Worm (Caenorhabditis elegans) whole organism, L1 larva: ENCODE data around the gene Y73B6BL.23.
A peak's percentile ranks its signal among the peaks of the same experiment; 100 is the strongest.

Source experiments
- Y116A8C.19 ChIP-seq: sonication (generic microtip); optimal IDR thresholded peaks from 2 replicates; lab custom pipeline; 2016; ENCODE audit warnings: missing compliant biosample characterization, missing genetic modification characterization, borderline replicate concordance
- alr-1 ChIP-seq: fragments of 200-800 bp; sonication (Bioruptor generic); optimal IDR thresholded peaks from 2 replicates; lab custom pipeline; 2018; ENCODE audit warnings: borderline replicate concordance, mild to moderate bottlenecking, missing genetic modification characterization, missing compliant biosample characterization
- aly-2 ChIP-seq: fragments of 150-350 bp; optimal IDR thresholded peaks from 2 replicates; lab custom pipeline; 2014; ENCODE audit warnings: missing biosample characterization, missing genetic modification characterization
- ama-1 ChIP-seq: fragments of 150-350 bp; optimal IDR thresholded peaks from 2 replicates; lab custom pipeline; 2014
- blmp-1 ChIP-seq: fragments of 150-350 bp; optimal IDR thresholded peaks from 2 replicates; lab custom pipeline; 2014; ENCODE audit warnings: missing biosample characterization, missing genetic modification characterization
- ceh-63 ChIP-seq: fragments of 200-800 bp; sonication (Bioruptor generic); optimal IDR thresholded peaks from 2 replicates; lab custom pipeline; 2018; ENCODE audit warnings: mild to moderate bottlenecking, missing genetic modification characterization, missing compliant biosample characterization
- ceh-90 ChIP-seq: sonication (generic microtip); optimal IDR thresholded peaks from 2 replicates; lab custom pipeline; 2016; ENCODE audit warnings: missing genetic modification characterization, missing compliant biosample characterization
- ces-1 ChIP-seq: fragments of 150-350 bp; optimal IDR thresholded peaks from 2 replicates; lab custom pipeline; 2014; ENCODE audit warnings: missing biosample characterization, missing genetic modification reagents, missing genetic modification characterization
- dsc-1 ChIP-seq: sonication (generic microtip); optimal IDR thresholded peaks from 2 replicates; lab custom pipeline; 2016; ENCODE audit warnings: mild to moderate bottlenecking, missing genetic modification characterization, missing compliant biosample characterization
- efl-1 ChIP-seq, 4 experiments: fragments of 150-350 bp; optimal IDR thresholded peaks in 3 of 4; peaks in 1 of 4; 1 replicate in 1 of 4; 2 replicates in 3 of 4; lab custom pipeline; 2014; ENCODE audit warnings: missing biosample characterization in 2 of 4, missing genetic modification characterization in 2 of 4, missing genetic modification reagents in 2 of 4
- egl-13 ChIP-seq: sonication (generic microtip); optimal IDR thresholded peaks from 2 replicates; lab custom pipeline; 2016; ENCODE audit warnings: missing genotype, missing genetic modification reagents, missing genetic modification characterization, missing compliant biosample characterization
- egl-27 ChIP-seq, 2 experiments: fragments of 150-350 bp in 1 of 2; sonication (generic microtip); optimal IDR thresholded peaks; 3 replicates each; lab custom pipeline; 2017 to 2018; ENCODE audit warnings: missing biosample characterization in 2 of 2, missing genetic modification characterization in 2 of 2, missing genetic modification reagents in 2 of 2
- ets-5 ChIP-seq: fragments of 200-800 bp; sonication (Bioruptor generic); IDR thresholded peaks from 2 replicates; pipeline ENCODE4 v1.3.6; 2022; ENCODE audit warnings: missing genetic modification characterization, missing compliant biosample characterization
- fkh-4 ChIP-seq: sonication (generic microtip); optimal IDR thresholded peaks from 2 replicates; lab custom pipeline; 2016; ENCODE audit warnings: missing compliant biosample characterization, missing genetic modification characterization, borderline replicate concordance
- fkh-8 ChIP-seq: sonication (generic microtip); optimal IDR thresholded peaks from 2 replicates; lab custom pipeline; 2016; ENCODE audit warnings: mild to moderate bottlenecking, missing genetic modification characterization, missing compliant biosample characterization
- hlh-4 ChIP-seq: sonication (generic microtip); optimal IDR thresholded peaks from 2 replicates; lab custom pipeline; 2016; ENCODE audit warnings: mild to moderate bottlenecking, missing genetic modification characterization, missing compliant biosample characterization
- hpl-2 ChIP-seq: fragments of 150-350 bp; optimal IDR thresholded peaks from 2 replicates; lab custom pipeline; 2014; ENCODE audit warnings: missing biosample characterization, missing genetic modification reagents, missing genetic modification characterization
- irx-1 ChIP-seq: sonication (generic microtip); optimal IDR thresholded peaks from 2 replicates; lab custom pipeline; 2016; ENCODE audit warnings: missing genetic modification characterization, missing compliant biosample characterization
- isw-1 ChIP-seq: fragments of 200-800 bp; sonication (Bioruptor generic); IDR thresholded peaks from 2 replicates; pipeline ENCODE4 v1.3.6; 2022; ENCODE audit warnings: missing genetic modification characterization, missing compliant biosample characterization
- lin-13 ChIP-seq: fragments of 150-350 bp; optimal IDR thresholded peaks from 2 replicates; lab custom pipeline; 2014; ENCODE audit warnings: missing biosample characterization, missing genetic modification reagents, missing genetic modification characterization
- lin-14 ChIP-seq: fragments of 200-800 bp; sonication (Bioruptor generic); optimal IDR thresholded peaks from 2 replicates; lab custom pipeline; 2018; ENCODE audit warnings: mild to moderate bottlenecking, missing genetic modification characterization, moderate library complexity, missing compliant biosample characterization
- lin-15B ChIP-seq: fragments of 150-350 bp; sonication (generic microtip); optimal IDR thresholded peaks from 3 replicates; lab custom pipeline; 2014; ENCODE audit warnings: missing biosample characterization, missing genetic modification characterization
- lin-35 ChIP-seq, 2 experiments: fragments of 150-350 bp; optimal IDR thresholded peaks; 2 replicates each; lab custom pipeline; 2014; ENCODE audit warnings: missing biosample characterization in 2 of 2, missing genetic modification characterization in 2 of 2, missing genetic modification reagents in 2 of 2
- lir-3 ChIP-seq: sonication (generic microtip); optimal IDR thresholded peaks from 2 replicates; lab custom pipeline; 2016; ENCODE audit warnings: mild to moderate bottlenecking, missing genetic modification characterization, moderate library complexity, missing compliant biosample characterization; ENCODE audit not compliant: poor library complexity
- mab-9 ChIP-seq: fragments of 200-800 bp; sonication (Bioruptor generic); IDR thresholded peaks from 2 replicates; pipeline ENCODE4 v1.3.6; 2022; ENCODE audit warnings: missing genetic modification reagents, missing genetic modification characterization, missing compliant biosample characterization
- mdl-1 ChIP-seq, 2 experiments: fragments of 150-350 bp; optimal IDR thresholded peaks; 2 replicates each; lab custom pipeline; 2014 to 2017; ENCODE audit warnings: missing biosample characterization in 2 of 2, missing genetic modification characterization in 2 of 2, inconsistent platforms in 1 of 2
- mef-2 ChIP-seq: fragments of 150-350 bp; optimal IDR thresholded peaks from 2 replicates; lab custom pipeline; 2014; ENCODE audit warnings: missing biosample characterization, missing genetic modification characterization
- nhr-19 ChIP-seq: fragments of 200-800 bp; sonication (Bioruptor generic); conservative IDR thresholded peaks from 2 replicates; pipeline ENCODE4 v1.3.6; 2022; ENCODE audit warnings: missing genetic modification characterization, missing compliant biosample characterization
- nhr-20 ChIP-seq: sonication (generic microtip); optimal IDR thresholded peaks from 2 replicates; lab custom pipeline; 2016; ENCODE audit warnings: mild to moderate bottlenecking, missing genetic modification characterization, missing compliant biosample characterization
- nhr-237 ChIP-seq: fragments of 150-350 bp; optimal IDR thresholded peaks from 2 replicates; lab custom pipeline; 2014; ENCODE audit warnings: missing biosample characterization, missing genetic modification characterization
- nhr-47 ChIP-seq: sonication (generic microtip); optimal IDR thresholded peaks from 2 replicates; lab custom pipeline; 2016; ENCODE audit warnings: mild to moderate bottlenecking, missing genetic modification characterization, moderate library complexity, missing compliant biosample characterization
- nhr-76 ChIP-seq: sonication (generic microtip); optimal IDR thresholded peaks from 2 replicates; lab custom pipeline; 2017; ENCODE audit warnings: missing biosample characterization, missing genetic modification characterization
- nhr-85 ChIP-seq: sonication (generic microtip); peaks from one replicate; lab custom pipeline; 2016; ENCODE audit warnings: missing genetic modification characterization, inconsistent platforms, missing compliant biosample characterization
- pag-3 ChIP-seq: sonication (generic microtip); optimal IDR thresholded peaks from 2 replicates; lab custom pipeline; 2017; ENCODE audit warnings: missing genetic modification characterization, mild to moderate bottlenecking, missing compliant biosample characterization, antibody characterized with exemption, borderline replicate concordance; ENCODE audit not compliant: insufficient read depth
- snpc-4 ChIP-seq: fragments of 150-350 bp; optimal IDR thresholded peaks from 2 replicates; lab custom pipeline; 2014; ENCODE audit warnings: missing biosample characterization, missing genetic modification characterization
- sup-37 ChIP-seq: fragments of 200-800 bp; sonication (Bioruptor generic); optimal IDR thresholded peaks from 2 replicates; lab custom pipeline; 2018; ENCODE audit warnings: mild to moderate bottlenecking, missing genetic modification characterization, missing compliant biosample characterization
- tbx-2 ChIP-seq: sonication (generic microtip); optimal IDR thresholded peaks from 2 replicates; lab custom pipeline; 2016; ENCODE audit warnings: missing genetic modification characterization, missing compliant biosample characterization
- unc-130 ChIP-seq: fragments of 150-350 bp; optimal IDR thresholded peaks from 2 replicates; lab custom pipeline; 2017; ENCODE audit warnings: missing biosample characterization, missing genetic modification characterization, inconsistent platforms
- unc-30 ChIP-seq: sonication (generic microtip); optimal IDR thresholded peaks from 2 replicates; lab custom pipeline; 2017; ENCODE audit warnings: missing biosample characterization, missing genetic modification characterization
- xbp-1 ChIP-seq: sonication (generic microtip); optimal IDR thresholded peaks from 2 replicates; lab custom pipeline; 2016; ENCODE audit warnings: missing genetic modification characterization, missing compliant biosample characterization
- zip-4 ChIP-seq: fragments of 200-800 bp; sonication (Bioruptor generic); optimal IDR thresholded peaks from 2 replicates; lab custom pipeline; 2018; ENCODE audit warnings: mild to moderate bottlenecking, missing genetic modification characterization, moderate library complexity, missing compliant biosample characterization

The Y73B6BL.23 gene

ce11 chrIV:6376473-6377115, 42.3 kb downstream of the Y73B6BL.23 start, which contains the start of the genes hrpf-2 and bli-6 (continued):
- peak; percentile 64 for TF ChIP-seq fkh-8 (tag; lab: Kevin White, UChicago)
- peak; percentile 61 for TF ChIP-seq isw-1 (GFP tag; lab: Robert Waterston, UW)
- TF ChIP-seq hpl-2 (GFP tag; lab: Kevin White, UChicago) = no peak
- no peak for TF ChIP-seq fkh-4 (tag; lab: Kevin White, UChicago)
- peak; percentile 57 for TF ChIP-seq lir-3 (tag; lab: Kevin White, UChicago)
- TF ChIP-seq mef-2 = no peak
- TF ChIP-seq ama-1 (lab: Kevin White, UChicago) = no peak
- no peak for TF ChIP-seq mab-9 (GFP tag; lab: Robert Waterston, UW)
- peak; percentile 78 for TF ChIP-seq nhr-20 (tag; lab: Kevin White, UChicago)
- peak; percentile 54 for TF ChIP-seq egl-13 (tag; lab: Kevin White, UChicago)
- TF ChIP-seq unc-30 (tag; lab: Kevin White, UChicago) = no peak
- peak; percentile 93 for TF ChIP-seq lin-15B (tag; lab: Kevin White, UChicago)
- peak; percentile 59 for TF ChIP-seq snpc-4
- peak; percentile 85 to 91 for TF ChIP-seq lin-35 (GFP tag; optimal IDR thresholded peaks at IDR 0.05; lab: Kevin White, UChicago)
- peak; percentile 55 for TF ChIP-seq irx-1 (tag; lab: Kevin White, UChicago)
- no peak for TF ChIP-seq ces-1 (GFP tag; lab: Kevin White, UChicago)
- TF ChIP-seq hlh-4 (tag; lab: Kevin White, UChicago) = no peak
- TF ChIP-seq ceh-90 = no peak
- TF ChIP-seq unc-130 (tag; lab: Kevin White, UChicago) = peak; percentile 34
- TF ChIP-seq lin-13 (GFP tag; lab: Kevin White, UChicago) = peak; percentile 74
- TF ChIP-seq Y116A8C.19 (tag; lab: Kevin White, UChicago) = no peak
- peak; percentile 3 for TF ChIP-seq zip-4
- peak in 1 of 2 experiments; percentile 54 for TF ChIP-seq mdl-1 (tag; optimal IDR thresholded peaks at IDR 0.05; lab: Kevin White, UChicago)
- no peak for TF ChIP-seq ceh-63 (GFP tag; lab: Kevin White, UChicago)
- no peak for TF ChIP-seq nhr-76
- TF ChIP-seq xbp-1 (tag; lab: Kevin White, UChicago) = peak; percentile 74
- no peak for TF ChIP-seq alr-1
- TF ChIP-seq pag-3 (tag; lab: Kevin White, UChicago) = no peak
- peak; percentile 76 for TF ChIP-seq tbx-2
- peak; percentile 86 for TF ChIP-seq nhr-85 (tag; lab: Kevin White, UChicago)

- no peak for TF ChIP-seq efl-1 (optimal IDR thresholded peaks at IDR 0.05; lab: Kevin White, UChicago)
- TF ChIP-seq efl-1 (GFP tag; optimal IDR thresholded peaks at IDR 0.05 in 1 of 2; lab: Kevin White, UChicago) = peak in 1 of 2 experiments; percentile 8
- no peak for TF ChIP-seq fkh-8 (tag; lab: Kevin White, UChicago)
- TF ChIP-seq, all 84 proteins: peak for 1
Measured at ce11 chrIV:6373721-6374120, 45.2 kb downstream of the Y73B6BL.23 start.

ce11 chrIV:6372993-6373392, 45.9 kb downstream of the Y73B6BL.23 start, which contains the start of gene smg-3:
Gene smg-3, minus strand, starts transcription at chrIV:6373093.
- no peak for TF ChIP-seq egl-13 (tag; lab: Kevin White, UChicago)
- no peak for TF ChIP-seq sup-37 (GFP tag; lab: Kevin White, UChicago)
- no peak for TF ChIP-seq nhr-19 (GFP tag; lab: Robert Waterston, UW)
- TF ChIP-seq lin-14 (GFP tag; lab: Kevin White, UChicago) = no peak
- TF ChIP-seq aly-2 (tag; lab: Kevin White, UChicago) = no peak
- TF ChIP-seq nhr-47 (tag; lab: Kevin White, UChicago) = no peak
- no peak for TF ChIP-seq dsc-1 (tag; lab: Kevin White, UChicago)
- no peak for TF ChIP-seq ets-5 (GFP tag; lab: Robert Waterston, UW)
- no peak for TF ChIP-seq blmp-1 (tag; lab: Kevin White, UChicago)
- TF ChIP-seq hlh-4 (tag; lab: Kevin White, UChicago) = no peak
- TF ChIP-seq nhr-237 (tag; lab: Kevin White, UChicago) = no peak
- TF ChIP-seq egl-27 (tag; optimal IDR thresholded peaks at IDR 0.05; lab: Kevin White, UChicago) = no peak
